Fruit fly (Drosophila melanogaster) ovary, adult (tissue): Measurements from ENCODE around the gene MtnF.

Source experiments
- CG17801 ChIP-seq: fragments of 200-800 bp; optimal IDR thresholded peaks from 2 replicates; lab custom pipeline; 2019; ENCODE audit warnings: missing biosample characterization, mild to moderate bottlenecking, missing genetic modification characterization, moderate library complexity; ENCODE audit not compliant: partially characterized antibody

Gene MtnF

dm6 chr3R:24634957-24635356 lies at the start of gene MtnF:
Gene MtnF, minus strand, starts transcription at chr3R:24635165.
- TF ChIP-seq CG17801 (GFP tag; lab: Kevin White, UChicago): no peak

- TF ChIP-seq CG17801 (GFP tag; lab: Kevin White, UChicago): no peak
These were observed 36.7 kb upstream of the MtnF start for dm6 chr3R:24671662-24672061.

DNA sequence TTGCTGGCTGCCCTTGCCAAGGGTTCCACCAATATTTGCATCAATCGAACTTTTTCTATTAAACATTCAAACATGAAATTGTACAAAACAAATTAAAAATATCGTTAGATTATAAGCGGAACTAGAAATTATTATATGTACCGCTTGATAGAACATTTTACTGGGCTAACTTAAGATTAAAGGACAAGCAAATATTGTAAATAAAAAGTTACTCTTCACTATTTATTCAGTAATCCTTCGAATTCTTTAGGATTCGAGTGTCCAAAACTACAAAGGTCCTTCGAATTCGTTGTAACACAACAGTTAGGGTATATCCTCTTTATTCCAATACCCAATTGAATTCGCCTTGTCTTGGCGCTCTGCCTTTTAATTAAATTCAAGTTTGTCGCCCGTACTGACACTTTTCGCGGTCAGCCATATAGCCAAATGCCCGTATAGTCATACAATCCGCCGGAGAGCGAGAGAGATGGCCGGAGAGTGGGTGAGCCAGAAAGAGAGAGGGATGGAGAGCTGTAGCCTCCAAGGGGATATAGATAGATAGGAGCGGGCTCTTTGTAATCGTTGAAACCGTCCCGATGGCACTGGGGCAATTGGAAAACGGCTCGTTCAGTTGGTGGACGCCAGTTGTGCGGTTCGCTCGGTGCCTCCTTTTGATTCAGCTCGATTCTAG lies 32.7 kb upstream of the MtnF start:
- TF ChIP-seq CG17801 (GFP tag; lab: Kevin White, UChicago): no peak

DNA sequence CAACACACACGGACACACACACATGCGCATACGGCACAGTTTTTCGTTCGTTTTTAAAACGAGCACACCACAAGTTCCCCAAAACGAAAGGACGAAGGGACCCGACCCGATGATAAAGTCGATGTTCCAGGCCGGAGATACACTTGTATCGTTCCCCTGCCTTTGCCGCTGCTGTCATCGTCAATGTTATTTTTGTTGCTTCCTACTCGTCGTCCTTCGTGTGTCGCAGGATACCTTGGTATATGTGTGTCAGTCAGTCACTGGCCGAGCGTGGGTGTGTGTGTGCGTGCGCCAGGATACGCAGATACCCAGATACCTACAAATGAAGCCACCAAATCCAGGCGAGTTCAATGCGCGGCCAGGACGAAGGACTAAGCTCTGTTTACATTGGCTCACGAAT lies 28.1 kb upstream of the MtnF start:
- no peak for TF ChIP-seq CG17801 (GFP tag; lab: Kevin White, UChicago)

dm6 chr3R:24662412-24662796 lies 27.4 kb upstream of the MtnF start, which contains the start of gene slo:
Gene slo, plus strand, starts transcription at chr3R:24662491.
- no peak for TF ChIP-seq CG17801 (GFP tag; lab: Kevin White, UChicago)

- no peak for TF ChIP-seq CG17801 (GFP tag; lab: Kevin White, UChicago)
These were observed 26.9 kb upstream of the MtnF start, which contains the start of gene Ppox for dm6 chr3R:24661679-24662411. Gene Ppox, minus strand, starts transcription at chr3R:24661851.

dm6 chr3R:24659173-24659846 lies 24.3 kb upstream of the MtnF start, which contains the start of gene CG31126:
Gene CG31126, plus strand, starts transcription at chr3R:24659621.
- TF ChIP-seq CG17801 (GFP tag; lab: Kevin White, UChicago): peak; percentile 10

dm6 chr3R:24654770-24655322 lies 19.9 kb upstream of the MtnF start, which contains the start of the genes CG31125 and CG6695:
Gene CG31125, minus strand, starts transcription at chr3R:24654820.
Gene CG6695, plus strand, starts transcription at chr3R:24655160.
- TF ChIP-seq CG17801 (GFP tag; lab: Kevin White, UChicago): no peak

DNA sequence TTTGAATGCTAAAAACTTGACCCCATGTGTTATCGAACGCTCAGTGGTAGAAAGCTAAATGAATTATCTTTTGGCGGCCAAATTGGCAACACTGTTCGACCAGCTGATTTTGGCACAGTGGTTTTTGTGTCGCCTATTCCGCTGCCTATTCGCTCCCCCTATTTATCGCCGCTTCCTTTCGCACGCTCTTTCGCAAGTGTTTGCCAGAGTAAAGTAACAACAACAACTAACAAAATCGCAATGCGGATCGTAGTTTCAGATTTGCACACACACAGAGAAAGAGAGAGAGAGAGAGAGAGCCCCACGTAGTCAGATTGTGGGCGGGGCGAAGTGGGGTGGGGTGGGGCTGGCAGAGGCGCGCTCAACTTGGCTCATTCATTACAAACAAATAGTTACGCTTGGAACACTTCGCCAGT lies 16.1 kb upstream of the MtnF start:
- TF ChIP-seq CG17801 (GFP tag; lab: Kevin White, UChicago): peak; percentile 66

DNA sequence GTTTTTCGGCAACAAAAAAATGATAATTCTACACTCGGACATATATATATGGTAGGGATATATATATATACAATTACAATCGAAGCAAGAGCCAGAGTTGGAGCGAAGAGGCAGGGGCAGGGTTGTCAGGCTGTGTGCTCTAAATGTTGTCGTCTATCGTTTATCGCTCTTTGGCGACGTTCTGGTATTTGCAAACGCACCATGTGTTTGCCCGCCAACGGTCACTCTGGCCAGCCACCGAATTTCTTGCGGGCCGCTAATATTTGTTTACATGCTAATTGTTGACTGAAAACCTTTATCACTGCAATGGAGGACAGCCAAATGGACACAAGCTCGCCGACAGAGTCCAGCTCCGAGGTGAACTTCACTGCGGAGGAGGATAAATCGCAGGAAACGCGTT lies 15.0 kb upstream of the MtnF start, which contains the start of the genes puf and ash2:
TSS of gene puf (minus strand) at position 121 of the 400 bp plus-strand sequence.
TSS of gene ash2 (plus strand) at position 203 of the 400 bp plus-strand sequence.
- TF ChIP-seq CG17801 (GFP tag; lab: Kevin White, UChicago): peak; percentile 16

- no peak for TF ChIP-seq CG17801 (GFP tag; lab: Kevin White, UChicago)
These were observed 653 bp downstream of the MtnF start for dm6 chr3R:24634312-24634711.

- peak; percentile 41 for TF ChIP-seq CG17801 (GFP tag; lab: Kevin White, UChicago)
These were observed 4.8 kb downstream of the MtnF start, which contains the start of gene Wsck for dm6 chr3R:24629877-24630808. Gene Wsck, minus strand, starts transcription at chr3R:24630075.

dm6 chr3R:24626667-24627066 lies 8.3 kb downstream of the MtnF start:
- no peak for TF ChIP-seq CG17801 (GFP tag; lab: Kevin White, UChicago)
